Worm (Caenorhabditis elegans) whole organism, L1 larva: Measurements from ENCODE around the gene copg-1.

Source experiments
- C04F5.9 ChIP-seq: sonication (generic microtip); optimal IDR thresholded peaks from 2 replicates; lab custom pipeline; 2016; ENCODE audit warnings: missing genetic modification characterization, missing compliant biosample characterization
- C16A3.4 ChIP-seq: fragments of 150-350 bp; optimal IDR thresholded peaks from 2 replicates; lab custom pipeline; 2014; ENCODE audit warnings: missing biosample characterization, missing genetic modification characterization
- F16B12.6 ChIP-seq: fragments of 150-350 bp; optimal IDR thresholded peaks from 2 replicates; lab custom pipeline; 2014; ENCODE audit warnings: missing biosample characterization, missing genetic modification characterization
- alr-1 ChIP-seq: fragments of 200-800 bp; sonication (Bioruptor generic); optimal IDR thresholded peaks from 2 replicates; lab custom pipeline; 2018; ENCODE audit warnings: borderline replicate concordance, mild to moderate bottlenecking, missing genetic modification characterization, missing compliant biosample characterization
- aly-2 ChIP-seq: fragments of 150-350 bp; optimal IDR thresholded peaks from 2 replicates; lab custom pipeline; 2014; ENCODE audit warnings: missing biosample characterization, missing genetic modification characterization
- blmp-1 ChIP-seq: fragments of 150-350 bp; optimal IDR thresholded peaks from 2 replicates; lab custom pipeline; 2014; ENCODE audit warnings: missing biosample characterization, missing genetic modification characterization
- ceh-82 ChIP-seq, 3 experiments: fragments of 150-350 bp in 1 of 3; sonication (generic microtip) in 2 of 3; optimal IDR thresholded peaks; 2 replicates each; lab custom pipeline; 2014 to 2017; ENCODE audit warnings: missing biosample characterization in 3 of 3, missing genetic modification characterization in 3 of 3
- ceh-90 ChIP-seq: sonication (generic microtip); optimal IDR thresholded peaks from 2 replicates; lab custom pipeline; 2016; ENCODE audit warnings: missing genetic modification characterization, missing compliant biosample characterization
- dsc-1 ChIP-seq: sonication (generic microtip); optimal IDR thresholded peaks from 2 replicates; lab custom pipeline; 2016; ENCODE audit warnings: mild to moderate bottlenecking, missing genetic modification characterization, missing compliant biosample characterization
- efl-3 ChIP-seq: fragments of 200-800 bp; sonication (Bioruptor generic); optimal IDR thresholded peaks from 2 replicates; lab custom pipeline; 2018; ENCODE audit warnings: mild to moderate bottlenecking, missing genetic modification characterization, missing compliant biosample characterization
- egl-13 ChIP-seq: sonication (generic microtip); optimal IDR thresholded peaks from 2 replicates; lab custom pipeline; 2016; ENCODE audit warnings: missing genotype, missing genetic modification reagents, missing genetic modification characterization, missing compliant biosample characterization
- elt-2 ChIP-seq: sonication (generic microtip); optimal IDR thresholded peaks from 2 replicates; lab custom pipeline; 2016; ENCODE audit warnings: missing genetic modification characterization, mild to moderate bottlenecking, inconsistent platforms, missing compliant biosample characterization, missing genetic modification reagents
- fkh-10 ChIP-seq: sonication (generic microtip); optimal IDR thresholded peaks from 2 replicates; lab custom pipeline; 2017; ENCODE audit warnings: missing biosample characterization, missing genetic modification reagents, missing genetic modification characterization
- grh-1 ChIP-seq: fragments of 200-800 bp; sonication (Bioruptor generic); IDR thresholded peaks from 2 replicates; pipeline ENCODE4 v1.3.6; 2022; ENCODE audit warnings: missing genetic modification reagents, missing genetic modification characterization, missing compliant biosample characterization
- irx-1 ChIP-seq: sonication (generic microtip); optimal IDR thresholded peaks from 2 replicates; lab custom pipeline; 2016; ENCODE audit warnings: missing genetic modification characterization, missing compliant biosample characterization
- jun-1 ChIP-seq: fragments of 150-350 bp; optimal IDR thresholded peaks from 2 replicates; lab custom pipeline; 2014; ENCODE audit warnings: missing biosample characterization, missing genetic modification reagents, missing genetic modification characterization
- lin-13 ChIP-seq: fragments of 150-350 bp; optimal IDR thresholded peaks from 2 replicates; lab custom pipeline; 2014; ENCODE audit warnings: missing biosample characterization, missing genetic modification reagents, missing genetic modification characterization
- lin-15B ChIP-seq: fragments of 150-350 bp; sonication (generic microtip); optimal IDR thresholded peaks from 3 replicates; lab custom pipeline; 2014; ENCODE audit warnings: missing biosample characterization, missing genetic modification characterization
- mab-9 ChIP-seq: fragments of 200-800 bp; sonication (Bioruptor generic); IDR thresholded peaks from 2 replicates; pipeline ENCODE4 v1.3.6; 2022; ENCODE audit warnings: missing genetic modification reagents, missing genetic modification characterization, missing compliant biosample characterization
- mdl-1 ChIP-seq, 2 experiments: fragments of 150-350 bp; optimal IDR thresholded peaks; 2 replicates each; lab custom pipeline; 2014 to 2017; ENCODE audit warnings: missing biosample characterization in 2 of 2, missing genetic modification characterization in 2 of 2, inconsistent platforms in 1 of 2
- nhr-11 ChIP-seq: fragments of 150-350 bp; optimal IDR thresholded peaks from 2 replicates; lab custom pipeline; 2014; ENCODE audit warnings: missing biosample characterization, missing genetic modification characterization
- nhr-19 ChIP-seq: fragments of 200-800 bp; sonication (Bioruptor generic); conservative IDR thresholded peaks from 2 replicates; pipeline ENCODE4 v1.3.6; 2022; ENCODE audit warnings: missing genetic modification characterization, missing compliant biosample characterization
- nhr-47 ChIP-seq: sonication (generic microtip); optimal IDR thresholded peaks from 2 replicates; lab custom pipeline; 2016; ENCODE audit warnings: mild to moderate bottlenecking, missing genetic modification characterization, moderate library complexity, missing compliant biosample characterization
- nhr-77 ChIP-seq: fragments of 150-350 bp; optimal IDR thresholded peaks from 2 replicates; lab custom pipeline; 2014; ENCODE audit warnings: missing biosample characterization, missing genetic modification characterization
- nhr-85 ChIP-seq: sonication (generic microtip); peaks from one replicate; lab custom pipeline; 2016; ENCODE audit warnings: missing genetic modification characterization, inconsistent platforms, missing compliant biosample characterization
- pag-3 ChIP-seq: sonication (generic microtip); optimal IDR thresholded peaks from 2 replicates; lab custom pipeline; 2017; ENCODE audit warnings: missing genetic modification characterization, mild to moderate bottlenecking, missing compliant biosample characterization, antibody characterized with exemption, borderline replicate concordance; ENCODE audit not compliant: insufficient read depth
- rnt-1 ChIP-seq: sonication (generic microtip); optimal IDR thresholded peaks from 2 replicates; lab custom pipeline; 2016; ENCODE audit warnings: mild to moderate bottlenecking, missing genetic modification characterization, moderate library complexity, missing compliant biosample characterization
- skn-1 ChIP-seq: fragments of 150-350 bp; optimal IDR thresholded peaks from 2 replicates; lab custom pipeline; 2014; ENCODE audit warnings: missing biosample characterization, missing genetic modification characterization
- snpc-4 ChIP-seq: fragments of 150-350 bp; optimal IDR thresholded peaks from 2 replicates; lab custom pipeline; 2014; ENCODE audit warnings: missing biosample characterization, missing genetic modification characterization
- sox-4 ChIP-seq: sonication (generic microtip); optimal IDR thresholded peaks from 2 replicates; lab custom pipeline; 2016; ENCODE audit warnings: missing genetic modification characterization, missing compliant biosample characterization
- sup-37 ChIP-seq: fragments of 200-800 bp; sonication (Bioruptor generic); optimal IDR thresholded peaks from 2 replicates; lab custom pipeline; 2018; ENCODE audit warnings: mild to moderate bottlenecking, missing genetic modification characterization, missing compliant biosample characterization
- swsn-7 ChIP-seq: sonication (generic microtip); optimal IDR thresholded peaks from 2 replicates; lab custom pipeline; 2016; ENCODE audit warnings: missing genetic modification characterization, missing compliant biosample characterization
- tbx-2 ChIP-seq: sonication (generic microtip); optimal IDR thresholded peaks from 2 replicates; lab custom pipeline; 2016; ENCODE audit warnings: missing genetic modification characterization, missing compliant biosample characterization
- unc-30 ChIP-seq: sonication (generic microtip); optimal IDR thresholded peaks from 2 replicates; lab custom pipeline; 2017; ENCODE audit warnings: missing biosample characterization, missing genetic modification characterization
- xbp-1 ChIP-seq: sonication (generic microtip); optimal IDR thresholded peaks from 2 replicates; lab custom pipeline; 2016; ENCODE audit warnings: missing genetic modification characterization, missing compliant biosample characterization
- zip-4 ChIP-seq: fragments of 200-800 bp; sonication (Bioruptor generic); optimal IDR thresholded peaks from 2 replicates; lab custom pipeline; 2018; ENCODE audit warnings: mild to moderate bottlenecking, missing genetic modification characterization, moderate library complexity, missing compliant biosample characterization
- ztf-11 ChIP-seq, 2 experiments: sonication (generic microtip); optimal IDR thresholded peaks; 2 replicates each; lab custom pipeline; 2016 to 2017; ENCODE audit warnings: missing genetic modification characterization in 2 of 2, missing biosample characterization in 1 of 2, missing compliant biosample characterization in 1 of 2
- ztf-4 ChIP-seq: fragments of 150-350 bp; optimal IDR thresholded peaks from 2 replicates; lab custom pipeline; 2014; ENCODE audit warnings: missing biosample characterization, missing genetic modification characterization

copg-1 gene

DNA sequence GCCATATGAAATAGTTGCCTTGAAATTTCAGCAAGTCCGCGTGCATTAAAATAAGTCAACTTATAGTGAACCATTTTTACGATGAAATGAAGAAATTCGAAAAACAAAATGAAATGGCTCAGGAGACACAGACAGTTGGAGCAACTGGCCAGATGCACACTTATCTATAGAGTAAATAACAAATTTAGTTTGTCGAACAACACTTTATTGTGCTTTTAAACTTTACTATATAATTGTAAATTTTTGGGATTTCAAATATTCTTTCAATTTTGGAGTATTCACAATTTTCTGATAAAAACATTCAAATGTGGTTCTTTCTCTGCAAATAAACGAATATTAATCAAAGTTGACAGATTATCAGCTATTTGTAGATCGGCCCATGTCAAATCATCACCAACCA, 11.6 kb upstream of the copg-1 start, which contains the start of gene gst-3:
Gene gst-3, minus strand, starts transcription at position 101 of the 400 bp plus-strand sequence.
- TF ChIP-seq aly-2 (tag; lab: Kevin White, UChicago) (no peak), ceh-90 (tag; lab: Kevin White, UChicago) (no peak), xbp-1 (no peak), grh-1 (GFP tag; lab: Robert Waterston, UW) (no peak), fkh-10 (GFP tag; lab: Kevin White, UChicago) (no peak), sox-4 (tag; lab: Kevin White, UChicago) (no peak), nhr-85 (tag; lab: Kevin White, UChicago) (no peak), tbx-2 (no peak), snpc-4 (no peak)
- TF ChIP-seq, all 84 proteins: peak for 0

DNA sequence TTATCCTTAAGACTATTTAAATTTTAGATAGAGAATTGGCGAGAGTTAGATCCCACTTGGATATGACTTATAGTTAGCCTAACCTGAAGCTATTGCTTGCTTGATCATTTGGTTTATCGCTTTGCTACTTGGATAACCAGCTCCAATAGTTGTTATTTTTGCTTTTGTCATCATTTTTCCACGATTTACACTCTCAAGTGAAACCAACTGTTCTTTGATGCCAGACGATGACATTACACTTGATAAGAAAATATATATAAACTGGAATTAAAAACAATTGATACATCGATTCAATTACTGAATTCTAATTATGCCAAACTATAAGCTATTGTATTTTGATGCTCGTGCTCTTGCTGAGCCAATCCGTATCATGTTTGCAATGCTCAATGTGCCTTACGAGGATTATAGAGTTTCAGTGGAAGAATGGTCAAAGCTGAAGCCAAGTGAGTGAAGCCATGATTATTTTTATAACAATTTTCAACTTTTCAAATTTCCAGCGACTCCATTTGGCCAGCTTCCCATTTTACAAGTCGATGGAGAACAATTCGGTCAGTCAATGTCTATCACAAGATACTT, 9.7 kb upstream of the copg-1 start, which contains the start of the genes gst-2, gst-4 and dhs-12:
Gene gst-2, minus strand, starts transcription at position 132 of the 576 bp plus-strand sequence.
Gene gst-4, plus strand, starts transcription at position 296 of the 576 bp plus-strand sequence.
Gene dhs-12, plus strand, starts transcription at position 526 of the 576 bp plus-strand sequence.
- TF ChIP-seq skn-1 (tag; lab: Kevin White, UChicago) (peak; percentile 83), elt-2 (tag; lab: Kevin White, UChicago) (peak; percentile 8), nhr-47 (tag; lab: Kevin White, UChicago) (no peak), nhr-19 (GFP tag; lab: Robert Waterston, UW) (0 out of 2 replicates have a peak, but pooled peaks have one; percentile 15)

DNA sequence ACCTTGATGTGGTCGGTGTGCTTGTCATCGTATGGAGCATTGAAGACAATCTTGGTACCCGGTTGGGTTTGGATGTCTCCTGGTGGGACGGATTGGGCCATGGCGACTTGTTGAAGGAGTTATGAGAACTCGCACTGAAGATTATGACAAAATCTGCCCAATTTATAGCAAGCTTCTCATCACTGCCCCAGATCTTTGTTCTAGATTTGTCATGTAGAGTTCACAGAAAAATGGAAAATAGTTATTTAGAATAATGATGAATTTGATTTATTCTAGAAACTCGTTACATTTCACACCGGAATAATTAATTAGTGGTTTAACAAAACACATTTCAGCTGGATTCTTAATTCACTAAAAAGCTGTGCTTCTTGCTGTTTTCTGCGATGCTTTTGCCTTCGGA, 8.1 kb upstream of the copg-1 start, which contains the start of gene msp-38:
Gene msp-38, minus strand, starts transcription at position 101 of the 400 bp plus-strand sequence.
- TF ChIP-seq sup-37 (GFP tag; lab: Kevin White, UChicago) (no peak), swsn-7 (tag; lab: Kevin White, UChicago) (no peak), mdl-1 (tag; optimal IDR thresholded peaks at IDR 0.05; lab: Kevin White, UChicago) (no peak), blmp-1 (tag; lab: Kevin White, UChicago) (no peak), mab-9 (GFP tag; lab: Robert Waterston, UW) (no peak), lin-13 (GFP tag; lab: Kevin White, UChicago) (no peak), unc-30 (tag; lab: Kevin White, UChicago) (no peak), C16A3.4 (no peak), F16B12.6 (no peak), irx-1 (tag; lab: Kevin White, UChicago) (no peak), alr-1 (tag; lab: Kevin White, UChicago) (no peak), ztf-4 (tag; lab: Kevin White, UChicago) (no peak), zip-4 (no peak), C04F5.9 (tag; lab: Kevin White, UChicago) (no peak), lin-15B (tag; lab: Kevin White, UChicago) (no peak), dsc-1 (no peak), nhr-11 (tag; lab: Kevin White, UChicago) (no peak), tbx-2 (no peak), nhr-77 (tag; lab: Kevin White, UChicago) (no peak), pag-3 (no peak)

DNA sequence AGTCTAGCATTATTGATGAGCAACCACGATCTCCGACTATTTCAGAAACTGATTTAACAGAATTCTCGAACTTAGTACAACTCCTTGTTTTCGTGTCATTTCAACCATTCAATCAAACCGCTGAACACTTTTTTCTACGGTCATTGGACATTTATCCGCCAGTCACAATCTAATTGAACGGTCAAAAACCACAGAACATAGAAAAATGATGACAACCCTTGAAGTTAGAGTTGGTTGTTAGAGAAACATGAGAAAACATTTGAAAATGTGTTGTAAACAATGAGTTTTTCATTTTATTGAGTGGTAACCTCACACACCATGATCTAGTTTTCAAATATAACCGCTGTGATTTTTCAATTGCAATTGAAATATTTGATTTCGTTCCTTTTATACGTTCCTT, 7.3 kb upstream of the copg-1 start:
- TF ChIP-seq jun-1 (tag; lab: Kevin White, UChicago) (no peak), rnt-1 (no peak), ztf-4 (tag; lab: Kevin White, UChicago) (no peak), egl-13 (no peak), ztf-11 (tag; optimal IDR thresholded peaks at IDR 0.05; lab: Kevin White, UChicago) (no peak), sox-4 (tag; lab: Kevin White, UChicago) (no peak), efl-3 (GFP tag; lab: Kevin White, UChicago) (no peak), ceh-82 (tag; optimal IDR thresholded peaks at IDR 0.05; lab: Kevin White, UChicago) (no peak), skn-1 (tag; lab: Kevin White, UChicago) (peak; percentile 55)
